Fruit fly (Drosophila melanogaster) whole organism, wandering third instar larva: ENCODE measurements around the gene CG10602.
A peak's percentile ranks its signal among the peaks of the same experiment; 100 is the strongest.

ENCODE experiments used
- Abd-B ChIP-seq: fragments of >200 bp; optimal IDR thresholded peaks from 2 replicates; lab custom pipeline; 2017; ENCODE audit warnings: missing biosample characterization, missing genetic modification characterization
- CG32264 ChIP-seq: fragments of 200-800 bp; sonication (Bioruptor generic); optimal IDR thresholded peaks from 2 replicates; lab custom pipeline; 2016; ENCODE audit warnings: missing biosample characterization, missing genetic modification characterization
- CG9705 ChIP-seq: fragments of 200-800 bp; sonication (Bioruptor generic); optimal IDR thresholded peaks from 2 replicates; lab custom pipeline; 2018; ENCODE audit warnings: missing biosample characterization, mild to moderate bottlenecking, missing genetic modification characterization
- CrebA ChIP-seq: fragments of 200-800 bp; sonication (Bioruptor generic); optimal IDR thresholded peaks from 2 replicates; lab custom pipeline; 2016; ENCODE audit warnings: missing biosample characterization, mild to moderate bottlenecking, missing genetic modification characterization, borderline replicate concordance
- Dif ChIP-seq: fragments of 200-275, 200-300 bp; sonication (Bioruptor generic); optimal IDR thresholded peaks from 2 replicates; lab custom pipeline; 2018; ENCODE audit warnings: missing biosample characterization, missing genetic modification characterization; ENCODE audit not compliant: partially characterized antibody
- GATAd ChIP-seq: sonication (Bioruptor generic); optimal IDR thresholded peaks from 2 replicates; lab custom pipeline; 2016; ENCODE audit warnings: missing biosample characterization, missing genetic modification characterization
- HLH106 ChIP-seq: fragments of 200-800 bp; optimal IDR thresholded peaks from 3 replicates; lab custom pipeline; 2019; ENCODE audit warnings: missing biosample characterization, mild to moderate bottlenecking, missing genetic modification characterization, moderate library complexity
- Hnf4 ChIP-seq: fragments of 200-800 bp; sonication (Bioruptor generic); optimal IDR thresholded peaks from 2 replicates; lab custom pipeline; 2016; ENCODE audit warnings: missing biosample characterization, mild to moderate bottlenecking, missing genetic modification characterization
- Hr83 ChIP-seq: fragments of 200-300 bp; sonication (Bioruptor generic); optimal IDR thresholded peaks from 2 replicates; lab custom pipeline; 2016; ENCODE audit warnings: missing biosample characterization, mild to moderate bottlenecking, missing genetic modification characterization, moderate library complexity; ENCODE audit not compliant: poor library complexity, severe bottlenecking
- Jra ChIP-seq: sonication (Bioruptor generic); optimal IDR thresholded peaks from 2 replicates; lab custom pipeline; 2016; ENCODE audit warnings: missing biosample characterization, missing genetic modification characterization
- Mio ChIP-seq: sonication (Bioruptor generic); optimal IDR thresholded peaks from 2 replicates; lab custom pipeline; 2016; ENCODE audit warnings: missing biosample characterization, missing genetic modification characterization
- N ChIP-seq: fragments of >200 bp; optimal IDR thresholded peaks from 2 replicates; lab custom pipeline; 2018; ENCODE audit warnings: missing biosample characterization, missing external identifiers, missing genetic modification characterization
- Rel ChIP-seq, 2 experiments: fragments of 200-800 bp; sonication (Bioruptor generic) in 1 of 2; optimal IDR thresholded peaks; 2 replicates in 1 of 2; 3 replicates in 1 of 2; lab custom pipeline; 2016 to 2019; ENCODE audit warnings: mild to moderate bottlenecking in 2 of 2, missing biosample characterization in 2 of 2, missing genetic modification characterization in 2 of 2, moderate library complexity in 1 of 2
- Sp1 ChIP-seq: fragments of 200-800 bp; sonication (Bioruptor generic); optimal IDR thresholded peaks from 3 replicates; lab custom pipeline; 2019; ENCODE audit warnings: missing biosample characterization, mild to moderate bottlenecking, missing genetic modification characterization, moderate library complexity
- Vsx2 ChIP-seq: fragments of 200-300, 225-300 bp; sonication (Bioruptor generic); optimal IDR thresholded peaks from 2 replicates; lab custom pipeline; 2018; ENCODE audit warnings: missing biosample characterization, missing genetic modification characterization; ENCODE audit not compliant: partially characterized antibody
- br ChIP-seq: fragments of 200-800 bp; sonication (Bioruptor generic); optimal IDR thresholded peaks from 2 replicates; lab custom pipeline; 2016; ENCODE audit warnings: missing biosample characterization, missing genetic modification characterization
- brk ChIP-seq: fragments of 200-800 bp; sonication (Bioruptor generic); optimal IDR thresholded peaks from 2 replicates; lab custom pipeline; 2016; ENCODE audit warnings: missing biosample characterization, mild to moderate bottlenecking, missing genetic modification characterization
- dl ChIP-seq, 2 experiments: fragments of 175-275, 200-275 bp in 1 of 2; fragments of 200-275 bp in 1 of 2; sonication (Bioruptor generic); optimal IDR thresholded peaks; lab custom pipeline; 2018; ENCODE audit warnings: mild to moderate bottlenecking in 2 of 2, missing biosample characterization in 2 of 2, missing genetic modification characterization in 2 of 2, moderate library complexity in 2 of 2; ENCODE audit not compliant: partially characterized antibody in 2 of 2, insufficient read depth in 1 of 2
- dmrt93B ChIP-seq: fragments of 200-800 bp; sonication (Bioruptor generic); optimal IDR thresholded peaks from 2 replicates; lab custom pipeline; 2018; ENCODE audit warnings: missing biosample characterization, mild to moderate bottlenecking, missing genetic modification characterization
- dsf ChIP-seq: sonication (Bioruptor generic); optimal IDR thresholded peaks from 2 replicates; lab custom pipeline; 2016; ENCODE audit warnings: missing biosample characterization, missing genetic modification characterization, borderline replicate concordance
- foxo ChIP-seq, 2 experiments: fragments of 200-800 bp; sonication (Bioruptor generic); optimal IDR thresholded peaks; 2 replicates in 1 of 2; 3 replicates in 1 of 2; lab custom pipeline; 2016 to 2017; ENCODE audit warnings: missing biosample characterization in 2 of 2, missing genetic modification characterization in 2 of 2
- h ChIP-seq: fragments of 200-800 bp; sonication (Bioruptor generic); optimal IDR thresholded peaks from 3 replicates; lab custom pipeline; 2016; ENCODE audit warnings: missing biosample characterization, mild to moderate bottlenecking, missing genetic modification characterization
- jim ChIP-seq: fragments of 175-275, 200-325 bp; sonication (Bioruptor generic); optimal IDR thresholded peaks from 2 replicates; lab custom pipeline; 2016; ENCODE audit warnings: missing biosample characterization, mild to moderate bottlenecking, missing genetic modification characterization
- psq ChIP-seq: fragments of 200-800 bp; sonication (Bioruptor generic); optimal IDR thresholded peaks from 3 replicates; lab custom pipeline; 2017; ENCODE audit warnings: missing biosample characterization, mild to moderate bottlenecking, missing genetic modification characterization, moderate library complexity
- rgr ChIP-seq: fragments of 200-800 bp; sonication (Bioruptor generic); optimal IDR thresholded peaks from 3 replicates; lab custom pipeline; 2016; ENCODE audit warnings: missing biosample characterization, mild to moderate bottlenecking, missing genetic modification characterization
- sage ChIP-seq: fragments of 200-800 bp; sonication (Bioruptor generic); optimal IDR thresholded peaks from 2 replicates; lab custom pipeline; 2016; ENCODE audit warnings: missing biosample characterization, mild to moderate bottlenecking, missing genetic modification characterization
- sv ChIP-seq: fragments of 200-800 bp; sonication (Bioruptor generic); optimal IDR thresholded peaks from 3 replicates; lab custom pipeline; 2016; ENCODE audit warnings: missing biosample characterization, missing genetic modification characterization
- tai ChIP-seq: sonication (Bioruptor generic); optimal IDR thresholded peaks from 2 replicates; lab custom pipeline; 2016; ENCODE audit warnings: missing biosample characterization, missing genetic modification characterization
- usp ChIP-seq: fragments of >200 bp; optimal IDR thresholded peaks from 2 replicates; lab custom pipeline; 2017; ENCODE audit warnings: missing biosample characterization, missing genetic modification characterization
- woc ChIP-seq: sonication (Bioruptor generic); optimal IDR thresholded peaks from 2 replicates; lab custom pipeline; 2016; ENCODE audit warnings: missing biosample characterization, mild to moderate bottlenecking, missing genetic modification characterization

Gene CG10602

dm6 chr2L:18899254-18899653 is 40.2 kb upstream of the CG10602 start:
- TF ChIP-seq foxo (GFP tag; optimal IDR thresholded peaks at IDR 0.05; lab: Kevin White, UChicago) = peak in 1 of 2 experiments; percentile 2
- peak; percentile 39 for TF ChIP-seq sv
- TF ChIP-seq rgr (GFP tag; lab: Kevin White, UChicago) = peak; percentile 18
- TF ChIP-seq Sp1 = no peak
- TF ChIP-seq brk (GFP tag; lab: Kevin White, UChicago) = no peak

DNA sequence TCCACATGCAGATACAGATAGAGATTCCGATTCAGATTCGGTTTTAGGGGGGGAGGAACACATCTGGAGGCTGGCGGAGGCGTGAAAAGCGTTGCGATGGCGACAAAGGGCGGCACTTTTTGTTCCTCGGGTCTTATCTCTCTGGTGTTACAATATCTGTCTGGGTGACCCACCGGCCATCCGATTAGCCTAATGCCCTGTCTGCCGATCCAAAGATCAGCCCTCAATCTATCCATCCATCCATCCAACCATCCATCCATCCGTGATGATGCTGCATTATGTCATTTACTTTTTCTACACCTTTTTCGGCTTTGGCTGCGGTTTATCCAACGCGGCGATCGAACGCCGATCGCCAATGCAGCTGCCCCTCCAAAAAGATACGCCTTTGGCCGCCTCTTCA is 38.9 kb upstream of the CG10602 start:
- no peak for TF ChIP-seq jim (GFP tag; lab: Kevin White, UChicago)
- no peak for TF ChIP-seq CG32264 (GFP tag; lab: Kevin White, UChicago)
- no peak for TF ChIP-seq N (GFP tag; lab: Kevin White, UChicago)
- no peak for TF ChIP-seq usp (GFP tag; lab: Kevin White, UChicago)
- no peak for TF ChIP-seq sv
- TF ChIP-seq Jra (GFP tag; lab: Kevin White, UChicago) = no peak
- TF ChIP-seq CG9705 = no peak

- TF ChIP-seq tai (GFP tag; lab: Kevin White, UChicago) (no peak), Hr83 (GFP tag; lab: Kevin White, UChicago) (no peak), sage (GFP tag; lab: Kevin White, UChicago) (no peak), woc (no peak), CG9705 (no peak), dl (GFP tag; optimal IDR thresholded peaks at IDR 0.05; lab: Kevin White, UChicago; ENCODE audit: insufficient read depth in 1 of 2, partially characterized antibody in 2 of 2) (no peak), Dif (GFP tag; lab: Kevin White, UChicago) (no peak), Abd-B (GFP tag; lab: Kevin White, UChicago) (no peak), GATAd (GFP tag; lab: Kevin White, UChicago) (no peak), HLH106 (tag; lab: Kevin White, UChicago) (no peak), Vsx2 (GFP tag; lab: Kevin White, UChicago) (no peak)
Observed at dm6 chr2L:18896818-18897578, 38.0 kb upstream of the CG10602 start.

DNA sequence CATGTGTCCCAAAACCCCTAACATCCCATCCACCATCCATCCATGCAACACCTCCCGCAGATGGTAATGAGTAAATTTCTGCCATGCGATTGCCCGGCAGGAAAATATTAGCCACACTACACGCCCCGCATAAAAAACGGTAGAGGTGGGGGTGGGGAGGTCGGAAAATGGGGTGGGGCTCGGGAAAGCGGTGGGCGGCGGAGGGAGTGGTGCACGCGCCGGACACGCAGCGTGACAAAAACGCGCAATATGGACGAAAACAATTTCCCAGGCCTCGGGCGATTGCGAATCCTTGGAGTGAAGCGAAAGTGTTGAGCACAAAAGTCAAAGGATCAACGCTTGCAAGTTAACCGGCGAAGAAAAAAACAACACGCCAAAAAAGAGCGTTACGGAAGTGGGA is 37.3 kb upstream of the CG10602 start:
- TF ChIP-seq foxo (GFP tag; optimal IDR thresholded peaks at IDR 0.05; lab: Kevin White, UChicago) = no peak
- TF ChIP-seq dmrt93B (GFP tag; lab: Kevin White, UChicago) = no peak
- TF ChIP-seq Dif (GFP tag; lab: Kevin White, UChicago) = no peak
- no peak for TF ChIP-seq Hr83 (GFP tag; lab: Kevin White, UChicago)
- TF ChIP-seq br (GFP tag; lab: Kevin White, UChicago) = no peak
- no peak for TF ChIP-seq Rel (GFP tag; optimal IDR thresholded peaks at IDR 0.05; lab: Kevin White, UChicago)
- no peak for TF ChIP-seq Rel (tag; optimal IDR thresholded peaks at IDR 0.05; lab: Kevin White, UChicago)
- no peak for TF ChIP-seq woc
- no peak for TF ChIP-seq CG32264 (GFP tag; lab: Kevin White, UChicago)
- TF ChIP-seq Mio = no peak
- no peak for TF ChIP-seq tai (GFP tag; lab: Kevin White, UChicago)
- TF ChIP-seq dsf (GFP tag; lab: Kevin White, UChicago) = no peak
- no peak for TF ChIP-seq h (GFP tag; lab: Kevin White, UChicago)
- TF ChIP-seq Hnf4 (GFP tag; lab: Kevin White, UChicago) = no peak
- no peak for TF ChIP-seq psq (GFP tag; lab: Kevin White, UChicago)
- no peak for TF ChIP-seq CrebA (GFP tag; lab: Kevin White, UChicago)
